Fruit fly (Drosophila melanogaster) whole organism, wandering third instar larva: ENCODE data around the gene Mayo.

ENCODE experiments used
- Abd-B ChIP-seq: fragments of >200 bp; optimal IDR thresholded peaks from 2 replicates; lab custom pipeline; 2017; ENCODE audit warnings: missing biosample characterization, missing genetic modification characterization
- CG9705 ChIP-seq: fragments of 200-800 bp; sonication (Bioruptor generic); optimal IDR thresholded peaks from 2 replicates; lab custom pipeline; 2018; ENCODE audit warnings: missing biosample characterization, mild to moderate bottlenecking, missing genetic modification characterization
- CrebA ChIP-seq: fragments of 200-800 bp; sonication (Bioruptor generic); optimal IDR thresholded peaks from 2 replicates; lab custom pipeline; 2016; ENCODE audit warnings: missing biosample characterization, mild to moderate bottlenecking, missing genetic modification characterization, borderline replicate concordance
- Dfd ChIP-seq: fragments of >200 bp; optimal IDR thresholded peaks from 2 replicates; lab custom pipeline; 2017; ENCODE audit warnings: missing biosample characterization, missing genetic modification characterization
- Dif ChIP-seq: fragments of 200-275, 200-300 bp; sonication (Bioruptor generic); optimal IDR thresholded peaks from 2 replicates; lab custom pipeline; 2018; ENCODE audit warnings: missing biosample characterization, missing genetic modification characterization; ENCODE audit not compliant: partially characterized antibody
- GATAd ChIP-seq: sonication (Bioruptor generic); optimal IDR thresholded peaks from 2 replicates; lab custom pipeline; 2016; ENCODE audit warnings: missing biosample characterization, missing genetic modification characterization
- HLH106 ChIP-seq: fragments of 200-800 bp; optimal IDR thresholded peaks from 3 replicates; lab custom pipeline; 2019; ENCODE audit warnings: missing biosample characterization, mild to moderate bottlenecking, missing genetic modification characterization, moderate library complexity
- Hr78 ChIP-seq: fragments of >200 bp; optimal IDR thresholded peaks from 2 replicates; lab custom pipeline; 2017; ENCODE audit warnings: missing biosample characterization, missing genetic modification characterization
- Hr83 ChIP-seq: fragments of 200-300 bp; sonication (Bioruptor generic); optimal IDR thresholded peaks from 2 replicates; lab custom pipeline; 2016; ENCODE audit warnings: missing biosample characterization, mild to moderate bottlenecking, missing genetic modification characterization, moderate library complexity; ENCODE audit not compliant: poor library complexity, severe bottlenecking
- Mio ChIP-seq: sonication (Bioruptor generic); optimal IDR thresholded peaks from 2 replicates; lab custom pipeline; 2016; ENCODE audit warnings: missing biosample characterization, missing genetic modification characterization
- Myc ChIP-seq: fragments of >200 bp; optimal IDR thresholded peaks from 2 replicates; lab custom pipeline; 2017
- N ChIP-seq: fragments of >200 bp; optimal IDR thresholded peaks from 2 replicates; lab custom pipeline; 2018; ENCODE audit warnings: missing biosample characterization, missing external identifiers, missing genetic modification characterization
- OdsH ChIP-seq: fragments of 200-800 bp; sonication (Bioruptor generic); optimal IDR thresholded peaks from 2 replicates; lab custom pipeline; 2016; ENCODE audit warnings: missing biosample characterization, mild to moderate bottlenecking, missing genetic modification characterization
- Rel ChIP-seq, 2 experiments: fragments of 200-800 bp; sonication (Bioruptor generic) in 1 of 2; optimal IDR thresholded peaks; 2 replicates in 1 of 2; 3 replicates in 1 of 2; lab custom pipeline; 2016 to 2019; ENCODE audit warnings: mild to moderate bottlenecking in 2 of 2, missing biosample characterization in 2 of 2, missing genetic modification characterization in 2 of 2, moderate library complexity in 1 of 2
- Sp1 ChIP-seq: fragments of 200-800 bp; sonication (Bioruptor generic); optimal IDR thresholded peaks from 3 replicates; lab custom pipeline; 2019; ENCODE audit warnings: missing biosample characterization, mild to moderate bottlenecking, missing genetic modification characterization, moderate library complexity
- Vsx2 ChIP-seq: fragments of 200-300, 225-300 bp; sonication (Bioruptor generic); optimal IDR thresholded peaks from 2 replicates; lab custom pipeline; 2018; ENCODE audit warnings: missing biosample characterization, missing genetic modification characterization; ENCODE audit not compliant: partially characterized antibody
- br ChIP-seq: fragments of 200-800 bp; sonication (Bioruptor generic); optimal IDR thresholded peaks from 2 replicates; lab custom pipeline; 2016; ENCODE audit warnings: missing biosample characterization, missing genetic modification characterization
- brk ChIP-seq: fragments of 200-800 bp; sonication (Bioruptor generic); optimal IDR thresholded peaks from 2 replicates; lab custom pipeline; 2016; ENCODE audit warnings: missing biosample characterization, mild to moderate bottlenecking, missing genetic modification characterization
- dmrt93B ChIP-seq: fragments of 200-800 bp; sonication (Bioruptor generic); optimal IDR thresholded peaks from 2 replicates; lab custom pipeline; 2018; ENCODE audit warnings: missing biosample characterization, mild to moderate bottlenecking, missing genetic modification characterization
- dsf ChIP-seq: sonication (Bioruptor generic); optimal IDR thresholded peaks from 2 replicates; lab custom pipeline; 2016; ENCODE audit warnings: missing biosample characterization, missing genetic modification characterization, borderline replicate concordance
- ey ChIP-seq: fragments of 200-800 bp; sonication (Bioruptor generic); optimal IDR thresholded peaks from 2 replicates; lab custom pipeline; 2016; ENCODE audit warnings: missing biosample characterization, missing genetic modification characterization
- foxo ChIP-seq, 2 experiments: fragments of 200-800 bp; sonication (Bioruptor generic); optimal IDR thresholded peaks; 2 replicates in 1 of 2; 3 replicates in 1 of 2; lab custom pipeline; 2016 to 2017; ENCODE audit warnings: missing biosample characterization in 2 of 2, missing genetic modification characterization in 2 of 2
- fru ChIP-seq: fragments of 200-800 bp; sonication (Bioruptor generic); optimal IDR thresholded peaks from 3 replicates; lab custom pipeline; 2016; ENCODE audit warnings: missing biosample characterization, mild to moderate bottlenecking, missing genetic modification characterization
- h ChIP-seq: fragments of 200-800 bp; sonication (Bioruptor generic); optimal IDR thresholded peaks from 3 replicates; lab custom pipeline; 2016; ENCODE audit warnings: missing biosample characterization, mild to moderate bottlenecking, missing genetic modification characterization
- jim ChIP-seq: fragments of 175-275, 200-325 bp; sonication (Bioruptor generic); optimal IDR thresholded peaks from 2 replicates; lab custom pipeline; 2016; ENCODE audit warnings: missing biosample characterization, mild to moderate bottlenecking, missing genetic modification characterization
- lola ChIP-seq: fragments of >200 bp; optimal IDR thresholded peaks from 2 replicates; lab custom pipeline; 2017; ENCODE audit warnings: missing biosample characterization, missing genetic modification characterization
- pan ChIP-seq: fragments of >200 bp; optimal IDR thresholded peaks from 2 replicates; lab custom pipeline; 2017
- psq ChIP-seq: fragments of 200-800 bp; sonication (Bioruptor generic); optimal IDR thresholded peaks from 3 replicates; lab custom pipeline; 2017; ENCODE audit warnings: missing biosample characterization, mild to moderate bottlenecking, missing genetic modification characterization, moderate library complexity
- rgr ChIP-seq: fragments of 200-800 bp; sonication (Bioruptor generic); optimal IDR thresholded peaks from 3 replicates; lab custom pipeline; 2016; ENCODE audit warnings: missing biosample characterization, mild to moderate bottlenecking, missing genetic modification characterization
- sage ChIP-seq: fragments of 200-800 bp; sonication (Bioruptor generic); optimal IDR thresholded peaks from 2 replicates; lab custom pipeline; 2016; ENCODE audit warnings: missing biosample characterization, mild to moderate bottlenecking, missing genetic modification characterization
- sv ChIP-seq: fragments of 200-800 bp; sonication (Bioruptor generic); optimal IDR thresholded peaks from 3 replicates; lab custom pipeline; 2016; ENCODE audit warnings: missing biosample characterization, missing genetic modification characterization
- tai ChIP-seq: sonication (Bioruptor generic); optimal IDR thresholded peaks from 2 replicates; lab custom pipeline; 2016; ENCODE audit warnings: missing biosample characterization, missing genetic modification characterization
- usp ChIP-seq: fragments of >200 bp; optimal IDR thresholded peaks from 2 replicates; lab custom pipeline; 2017; ENCODE audit warnings: missing biosample characterization, missing genetic modification characterization
- woc ChIP-seq: sonication (Bioruptor generic); optimal IDR thresholded peaks from 2 replicates; lab custom pipeline; 2016; ENCODE audit warnings: missing biosample characterization, mild to moderate bottlenecking, missing genetic modification characterization

Mayo gene

DNA sequence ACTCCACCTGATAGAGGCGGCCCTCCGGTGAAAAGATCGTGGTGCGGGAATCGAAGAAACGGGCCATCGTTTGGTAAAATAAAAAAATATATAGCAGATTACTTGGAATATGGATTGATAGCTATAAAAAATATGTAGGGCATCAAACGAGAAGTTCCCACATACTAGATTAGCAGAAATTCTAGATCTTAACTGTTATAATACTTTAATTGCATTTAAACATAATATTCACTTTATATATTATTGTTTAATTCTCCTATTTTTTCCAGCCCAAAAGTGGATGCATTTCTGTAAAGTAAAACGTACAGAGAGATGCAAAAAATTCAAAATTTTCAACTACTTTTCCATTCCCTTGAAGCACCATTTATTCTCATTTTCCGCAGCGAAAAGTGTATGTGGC, 14.3 kb upstream of the Mayo start, which contains the start of gene Prosalpha3T:
Gene Prosalpha3T (minus strand): TSS at position 101 of the 400 bp plus-strand sequence.
- TF ChIP-seq fru (no peak), rgr (no peak), pan (lab: Kevin White, UChicago) (no peak), psq (GFP tag; lab: Kevin White, UChicago) (no peak), Hr78 (GFP tag; lab: Kevin White, UChicago) (no peak), foxo (GFP tag; optimal IDR thresholded peaks at IDR 0.05; lab: Kevin White, UChicago) (no peak), OdsH (GFP tag; lab: Kevin White, UChicago) (no peak), GATAd (GFP tag; lab: Kevin White, UChicago) (no peak), jim (GFP tag; lab: Kevin White, UChicago) (no peak), Abd-B (GFP tag; lab: Kevin White, UChicago) (no peak), Myc (no peak), ey (GFP tag; lab: Kevin White, UChicago) (no peak)

- TF ChIP-seq Dfd (GFP tag; lab: Kevin White, UChicago) (peak; percentile 69), Vsx2 (GFP tag; lab: Kevin White, UChicago) (no peak)
- TF ChIP-seq, all 38 proteins: peak for 1
Observed at dm6 chr3R:31119854-31120423, 10.9 kb upstream of the Mayo start.

dm6 chr3R:31101069-31101468, 7.9 kb downstream of the Mayo start, which contains the start of gene CG15553:
Gene CG15553, minus strand, starts transcription at chr3R:31101169.
- TF ChIP-seq jim (GFP tag; lab: Kevin White, UChicago) (no peak), HLH106 (tag; lab: Kevin White, UChicago) (no peak), Mio (GFP tag; lab: Kevin White, UChicago) (no peak), psq (GFP tag; lab: Kevin White, UChicago) (no peak), usp (GFP tag; lab: Kevin White, UChicago) (no peak), br (no peak), woc (GFP tag; lab: Kevin White, UChicago) (no peak), CrebA (GFP tag; lab: Kevin White, UChicago) (no peak), Rel (GFP tag; optimal IDR thresholded peaks at IDR 0.05; lab: Kevin White, UChicago) (no peak), Rel (tag; optimal IDR thresholded peaks at IDR 0.05; lab: Kevin White, UChicago) (no peak), lola (GFP tag; lab: Kevin White, UChicago) (no peak), GATAd (GFP tag; lab: Kevin White, UChicago) (no peak), dmrt93B (no peak)

- TF ChIP-seq Sp1 (no peak), ey (GFP tag; lab: Kevin White, UChicago) (no peak), dmrt93B (no peak), Hr83 (GFP tag; lab: Kevin White, UChicago) (no peak), jim (GFP tag; lab: Kevin White, UChicago) (no peak), sv (GFP tag; lab: Kevin White, UChicago) (no peak), Myc (no peak), woc (GFP tag; lab: Kevin White, UChicago) (no peak), GATAd (GFP tag; lab: Kevin White, UChicago) (no peak), lola (GFP tag; lab: Kevin White, UChicago) (no peak), h (no peak), usp (GFP tag; lab: Kevin White, UChicago) (no peak), br (no peak), HLH106 (tag; lab: Kevin White, UChicago) (no peak), CG9705 (GFP tag; lab: Kevin White, UChicago) (no peak), Dfd (GFP tag; lab: Kevin White, UChicago) (no peak)
Observed at dm6 chr3R:31097221-31097620, 11.8 kb downstream of the Mayo start, which contains the start of gene CG11317. Gene CG11317, minus strand, starts transcription at chr3R:31097321.

DNA sequence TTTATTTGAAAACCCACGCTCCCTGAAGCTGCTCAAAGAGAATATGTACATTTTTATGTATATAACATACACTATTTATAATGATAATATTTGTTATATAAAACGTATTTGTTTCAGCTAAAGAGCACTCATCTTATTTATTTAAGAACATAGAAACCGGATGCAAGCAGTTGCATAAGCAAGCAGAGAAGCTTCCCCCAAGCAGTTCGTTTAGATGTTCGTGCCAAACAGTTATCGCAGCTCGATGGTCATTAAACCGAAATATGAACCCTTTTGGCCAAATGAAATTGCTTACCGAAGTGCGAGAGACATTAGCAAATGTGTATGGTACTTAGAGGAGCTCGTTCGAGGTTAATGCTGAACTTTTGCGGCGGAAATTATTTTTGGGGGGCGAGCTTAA, 19.0 kb downstream of the Mayo start:
- TF ChIP-seq psq (GFP tag; lab: Kevin White, UChicago) (no peak), br (no peak), fru (no peak), tai (GFP tag; lab: Kevin White, UChicago) (no peak)
- TF ChIP-seq, all 38 proteins: peak for 0

DNA sequence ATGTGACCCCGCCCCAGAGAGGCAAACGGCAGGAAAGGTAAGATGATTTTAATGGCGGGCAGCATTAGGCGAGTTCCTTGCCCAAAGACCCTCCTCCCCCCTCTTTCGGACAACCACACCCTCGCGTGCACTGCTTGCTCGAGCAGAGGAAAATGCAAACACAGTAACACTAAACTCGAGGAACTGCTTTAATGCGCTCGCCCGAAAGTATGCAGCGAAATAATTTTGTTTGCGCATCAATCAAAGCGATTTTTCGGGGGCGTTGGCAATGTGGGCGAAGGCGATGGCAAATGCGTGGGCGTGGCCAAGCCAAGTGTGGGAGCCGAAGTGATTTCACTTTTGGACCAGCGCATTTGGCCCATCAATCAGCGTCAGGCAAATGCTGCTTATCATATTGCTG, 22.6 kb downstream of the Mayo start:
- TF ChIP-seq Vsx2 (GFP tag; lab: Kevin White, UChicago) (peak; percentile 67), h (no peak), Sp1 (no peak), sage (no peak), ey (GFP tag; lab: Kevin White, UChicago) (no peak), Myc (peak; percentile 79), N (GFP tag; lab: Kevin White, UChicago) (peak; percentile 74), Dif (peak; percentile 69), dsf (GFP tag; lab: Kevin White, UChicago) (no peak), fru (no peak), CG9705 (GFP tag; lab: Kevin White, UChicago) (no peak), Mio (GFP tag; lab: Kevin White, UChicago) (no peak), brk (no peak), Abd-B (GFP tag; lab: Kevin White, UChicago) (peak; percentile 21), Dfd (GFP tag; lab: Kevin White, UChicago) (no peak), rgr (no peak), pan (lab: Kevin White, UChicago) (no peak)
